Worm (Caenorhabditis elegans): ENCODE measurements around the gene pes-10.

The pes-10 gene

ce11 chrII:12884972-12885371 is 37.3 kb upstream of the pes-10 start, which contains the start of gene sra-14:
TSS of gene sra-14 (plus strand) at chrII:12885272.
- no peak for TF ChIP-seq unc-120 (tag; optimal IDR thresholded peaks at IDR 0.05; ENCODE audit: poor library complexity, severe bottlenecking)
- no peak for TF ChIP-seq unc-39 (tag; optimal IDR thresholded peaks at IDR 0.05)
- no peak for TF ChIP-seq nhr-76 (tag; optimal IDR thresholded peaks at IDR 0.05)
- TF ChIP-seq snpc-4 (tag; optimal IDR thresholded peaks at IDR 0.05), result no peak
- no peak for TF ChIP-seq lin-13 (tag; optimal IDR thresholded peaks at IDR 0.05)
- TF ChIP-seq nhr-237 (tag; optimal IDR thresholded peaks at IDR 0.05), result no peak
- no peak for TF ChIP-seq elt-3 (tag; optimal IDR thresholded peaks at IDR 0.05)
- no peak for TF ChIP-seq cnd-1 (tag; optimal IDR thresholded peaks at IDR 0.05)
- no peak for TF ChIP-seq ceh-43 (GFP tag; optimal IDR thresholded peaks at IDR 0.05)
- TF ChIP-seq nhr-28 (tag; optimal IDR thresholded peaks at IDR 0.05), result no peak
- no peak for TF ChIP-seq lin-32 (GFP tag; optimal IDR thresholded peaks at IDR 0.05)
- no peak for TF ChIP-seq sptf-1 (tag; optimal IDR thresholded peaks at IDR 0.05)

ce11 chrII:12880406-12880805 is 32.8 kb upstream of the pes-10 start, which contains the start of gene F35C5.1:
TSS of gene F35C5.1 (plus strand) at chrII:12880804.
- TF ChIP-seq sptf-1 (tag; optimal IDR thresholded peaks at IDR 0.05), result no peak
- TF ChIP-seq mab-5 (tag; optimal IDR thresholded peaks at IDR 0.05), result no peak

- no peak for TF ChIP-seq blmp-1 (tag; optimal IDR thresholded peaks at IDR 0.05)
- no peak for TF ChIP-seq nhr-12 (tag; optimal IDR thresholded peaks at IDR 0.05)
- no peak for TF ChIP-seq zip-8 (tag; optimal IDR thresholded peaks at IDR 0.05)
- no peak for TF ChIP-seq nhr-237 (tag; optimal IDR thresholded peaks at IDR 0.05)
- TF ChIP-seq sptf-1 (tag; optimal IDR thresholded peaks at IDR 0.05), result no peak
- TF ChIP-seq lin-13 (tag; optimal IDR thresholded peaks at IDR 0.05), result no peak
- TF ChIP-seq nhr-2 (tag; optimal IDR thresholded peaks at IDR 0.05), result no peak
- no peak for TF ChIP-seq ceh-39 (tag; optimal IDR thresholded peaks at IDR 0.05)
- TF ChIP-seq lsy-2 (tag; optimal IDR thresholded peaks at IDR 0.05), result no peak
- TF ChIP-seq mep-1 (tag; optimal IDR thresholded peaks at IDR 0.05), result no peak
These were observed 32.1 kb upstream of the pes-10 start for ce11 chrII:12879758-12880157.

- TF ChIP-seq nhr-12 (tag; optimal IDR thresholded peaks at IDR 0.05) (no peak), lin-13 (tag; optimal IDR thresholded peaks at IDR 0.05) (no peak), bed-3 (GFP tag; optimal IDR thresholded peaks at IDR 0.05) (no peak), nhr-2 (tag; optimal IDR thresholded peaks at IDR 0.05) (no peak), ceh-83 (GFP tag; optimal IDR thresholded peaks at IDR 0.05) (no peak)
These were observed 31.1 kb upstream of the pes-10 start for ce11 chrII:12878697-12879096.

ce11 chrII:12878071-12878668 is 30.5 kb upstream of the pes-10 start, which contains the start of gene gsy-1:
TSS of gene gsy-1 (minus strand) at chrII:12878121.
- TF ChIP-seq ces-1 (GFP tag; optimal IDR thresholded peaks at IDR 0.05) (no peak), unc-62 (GFP tag; optimal IDR thresholded peaks at IDR 0.05) (no peak), flh-1 (GFP tag; optimal IDR thresholded peaks at IDR 0.05) (no peak), elt-3 (tag; optimal IDR thresholded peaks at IDR 0.05) (no peak), tbx-8 (GFP tag; optimal IDR thresholded peaks at IDR 0.05) (no peak), lin-13 (tag; optimal IDR thresholded peaks at IDR 0.05) (no peak), mls-2 (tag; optimal IDR thresholded peaks at IDR 0.05) (no peak), nhr-76 (tag; optimal IDR thresholded peaks at IDR 0.05) (no peak), hlh-1 (tag; optimal IDR thresholded peaks at IDR 0.05) (no peak), mab-5 (tag; optimal IDR thresholded peaks at IDR 0.05) (no peak), unc-120 (tag; optimal IDR thresholded peaks at IDR 0.05; ENCODE audit: poor library complexity, severe bottlenecking) (no peak), zip-8 (tag; optimal IDR thresholded peaks at IDR 0.05) (no peak), nhr-28 (tag; optimal IDR thresholded peaks at IDR 0.05) (no peak), ceh-43 (GFP tag; optimal IDR thresholded peaks at IDR 0.05) (no peak), lin-32 (GFP tag; optimal IDR thresholded peaks at IDR 0.05) (no peak), pha-4 (tag; optimal IDR thresholded peaks at IDR 0.05) (no peak), bed-3 (GFP tag; optimal IDR thresholded peaks at IDR 0.05) (no peak), sem-2 (GFP tag; optimal IDR thresholded peaks at IDR 0.05) (no peak), mep-1 (tag; optimal IDR thresholded peaks at IDR 0.05) (no peak), lsy-2 (tag; optimal IDR thresholded peaks at IDR 0.05) (no peak)

- no peak for TF ChIP-seq ces-1 (GFP tag; optimal IDR thresholded peaks at IDR 0.05)
- TF ChIP-seq mls-2 (tag; optimal IDR thresholded peaks at IDR 0.05), result no peak
- TF ChIP-seq ceh-43 (GFP tag; optimal IDR thresholded peaks at IDR 0.05), result no peak
- no peak for TF ChIP-seq mab-5 (tag; optimal IDR thresholded peaks at IDR 0.05)
- no peak for TF ChIP-seq ceh-83 (GFP tag; optimal IDR thresholded peaks at IDR 0.05)
- TF ChIP-seq mep-1 (tag; optimal IDR thresholded peaks at IDR 0.05), result no peak
- no peak for TF ChIP-seq pha-4 (tag; optimal IDR thresholded peaks at IDR 0.05)
- TF ChIP-seq unc-120 (tag; optimal IDR thresholded peaks at IDR 0.05; ENCODE audit: poor library complexity, severe bottlenecking), result no peak
- no peak for TF ChIP-seq zip-8 (tag; optimal IDR thresholded peaks at IDR 0.05)
- no peak for TF ChIP-seq nhr-2 (tag; optimal IDR thresholded peaks at IDR 0.05)
These were observed 18.4 kb upstream of the pes-10 start for ce11 chrII:12866079-12866478.

Data from whole organism, mixed stage, embryonic.